Fruit fly (Drosophila melanogaster) whole organism, embryonic: Measurements from ENCODE around the gene Tet.

Source experiments
- ATbp ChIP-seq: fragments of 200-800 bp; sonication (Bioruptor generic); optimal IDR thresholded peaks from 2 replicates; lab custom pipeline; 2017; ENCODE audit warnings: missing biosample characterization, mild to moderate bottlenecking, missing genetic modification characterization, missing genetic modification reagents
- Adf1 ChIP-seq: fragments of 200-800 bp; sonication (Bioruptor generic); IDR thresholded peaks from 2 replicates; pipeline ENCODE4 v1.3.6; 2022; ENCODE audit warnings: missing biosample characterization, missing genetic modification characterization
- Awh ChIP-seq: fragments of 200-800 bp; sonication (Bioruptor generic); IDR thresholded peaks from 2 replicates; pipeline ENCODE4, ENCODE4 v1.3.6; 2022; ENCODE audit warnings: missing biosample characterization, missing genetic modification characterization
- CG10267 ChIP-seq: fragments of 200-800 bp; sonication (Bioruptor generic); optimal IDR thresholded peaks from 2 replicates; lab custom pipeline; 2018; ENCODE audit warnings: missing biosample characterization, mild to moderate bottlenecking, missing genetic modification characterization, moderate library complexity
- CG10565 ChIP-seq: fragments of 200-800 bp; sonication (Bioruptor generic); optimal IDR thresholded peaks from 3 replicates; lab custom pipeline; 2016; ENCODE audit warnings: missing biosample characterization, mild to moderate bottlenecking, missing genetic modification characterization
- CG11695 ChIP-seq: fragments of 200-800 bp; sonication (Bioruptor generic); IDR thresholded peaks from 3 replicates; pipeline ENCODE4 v1.3.6; 2022; ENCODE audit warnings: missing biosample characterization, missing genetic modification characterization
- CG12391 ChIP-seq: fragments of 200-800 bp; sonication (Bioruptor generic); optimal IDR thresholded peaks from 3 replicates; lab custom pipeline; 2018; ENCODE audit warnings: missing biosample characterization, mild to moderate bottlenecking, missing genetic modification characterization, moderate library complexity
- CG12744 ChIP-seq: fragments of 200-800 bp; sonication (Bioruptor generic); optimal IDR thresholded peaks from 2 replicates; lab custom pipeline; 2016; ENCODE audit warnings: missing biosample characterization, missing genetic modification characterization
- CG12769 ChIP-seq: fragments of 200-800 bp; sonication (Bioruptor generic); optimal IDR thresholded peaks from 2 replicates; lab custom pipeline; 2019; ENCODE audit warnings: missing biosample characterization, mild to moderate bottlenecking, missing genetic modification characterization, moderate library complexity
- CG14965 ChIP-seq: fragments of 200-800 bp; sonication (Bioruptor generic); optimal IDR thresholded peaks from 2 replicates; lab custom pipeline; 2016; ENCODE audit warnings: missing biosample characterization, missing genetic modification characterization, borderline replicate concordance
- CG17802 ChIP-seq: fragments of 200-800 bp; sonication (Bioruptor generic); optimal IDR thresholded peaks from 2 replicates; lab custom pipeline; 2018; ENCODE audit warnings: missing biosample characterization, mild to moderate bottlenecking, missing genetic modification characterization, moderate library complexity
- CG18599 ChIP-seq: fragments of 200-800 bp; sonication (Bioruptor generic); optimal IDR thresholded peaks from 3 replicates; lab custom pipeline; 2017; ENCODE audit warnings: missing biosample characterization, missing genetic modification characterization, mild to moderate bottlenecking, moderate library complexity, missing genetic modification reagents
- CG2678 ChIP-seq: fragments of 200-800 bp; sonication (Bioruptor generic); optimal IDR thresholded peaks from 3 replicates; lab custom pipeline; 2019; ENCODE audit warnings: missing biosample characterization, mild to moderate bottlenecking, missing genetic modification characterization, moderate library complexity
- CG2889 ChIP-seq: fragments of 200-800 bp; sonication (Bioruptor generic); IDR thresholded peaks from 3 replicates; pipeline ENCODE4 v1.3.6; 2022; ENCODE audit warnings: missing biosample characterization, missing genetic modification characterization
- CG3065 ChIP-seq: fragments of 200-800 bp; sonication (Bioruptor generic); optimal IDR thresholded peaks from 2 replicates; lab custom pipeline; 2016; ENCODE audit warnings: missing biosample characterization, missing genetic modification characterization
- CG9727 ChIP-seq: fragments of 200-800 bp; sonication (Bioruptor generic); optimal IDR thresholded peaks from 3 replicates; lab custom pipeline; 2017; ENCODE audit warnings: missing biosample characterization, mild to moderate bottlenecking, missing genetic modification characterization
- CTCF ChIP-seq: fragments of 200-800 bp; sonication (Bioruptor generic); optimal IDR thresholded peaks from 2 replicates; lab custom pipeline; 2017; ENCODE audit warnings: missing biosample characterization, mild to moderate bottlenecking, missing genetic modification characterization, moderate library complexity
- CrebB ChIP-seq: fragments of 200-800 bp; sonication (Bioruptor generic); optimal IDR thresholded peaks from 3 replicates; lab custom pipeline; 2018; ENCODE audit warnings: missing biosample characterization, mild to moderate bottlenecking, missing genetic modification characterization
- Dek ChIP-seq: fragments of 200-800 bp; sonication (Bioruptor generic); optimal IDR thresholded peaks from 3 replicates; lab custom pipeline; 2019; ENCODE audit warnings: missing biosample characterization, mild to moderate bottlenecking, missing genetic modification characterization, moderate library complexity
- Elba2 ChIP-seq: fragments of 200-800 bp; sonication (Bioruptor generic); optimal IDR thresholded peaks from 3 replicates; lab custom pipeline; 2016; ENCODE audit warnings: missing biosample characterization, missing genetic modification characterization
- Lpt ChIP-seq: fragments of >200 bp; optimal IDR thresholded peaks from 2 replicates; lab custom pipeline; 2018; ENCODE audit warnings: missing biosample characterization, missing genetic modification characterization
- MBD-R2 ChIP-seq: fragments of 200-800 bp; sonication (Bioruptor generic); IDR thresholded peaks from 2 replicates; pipeline ENCODE4 v1.3.6; 2022; ENCODE audit warnings: missing biosample characterization, missing genetic modification characterization
- Meics ChIP-seq: fragments of 200-800 bp; sonication (Bioruptor generic); optimal IDR thresholded peaks from 2 replicates; lab custom pipeline; 2017; ENCODE audit warnings: missing biosample characterization, mild to moderate bottlenecking, missing genetic modification characterization
- Oaz ChIP-seq: fragments of 200-800 bp; sonication (Bioruptor generic); IDR thresholded peaks from 2 replicates; pipeline ENCODE4 v1.3.6; 2022; ENCODE audit warnings: missing biosample characterization, missing genetic modification characterization
- Sry-β ChIP-seq: fragments of 200-800 bp; sonication (Bioruptor generic); optimal IDR thresholded peaks from 2 replicates; lab custom pipeline; 2018; ENCODE audit warnings: missing biosample characterization, mild to moderate bottlenecking, missing genetic modification characterization, moderate library complexity
- Stat92E ChIP-seq, 3 experiments: fragments of >200 bp in 2 of 3; fragments of 200-800 bp in 1 of 3; sonication (Bioruptor generic) in 1 of 3; optimal IDR thresholded peaks; 2 replicates each; lab custom pipeline; 2017 to 2019; ENCODE audit warnings: missing biosample characterization in 3 of 3, missing genetic modification characterization in 3 of 3, mild to moderate bottlenecking in 1 of 3, moderate library complexity in 1 of 3
- TFAM ChIP-seq: fragments of 200-800 bp; sonication (Bioruptor generic); optimal IDR thresholded peaks from 2 replicates; lab custom pipeline; 2017; ENCODE audit warnings: missing biosample characterization, missing genetic modification characterization, inconsistent platforms
- Vsx1 ChIP-seq: fragments of 200-800 bp; sonication (Bioruptor generic); optimal IDR thresholded peaks from 2 replicates; lab custom pipeline; 2017; ENCODE audit warnings: missing biosample characterization, mild to moderate bottlenecking, missing genetic modification characterization, missing genetic modification reagents
- YL-1 ChIP-seq: fragments of 200-800 bp; sonication (Bioruptor generic); optimal IDR thresholded peaks from 3 replicates; lab custom pipeline; 2017; ENCODE audit warnings: missing biosample characterization, mild to moderate bottlenecking, missing genetic modification characterization
- bowl ChIP-seq: fragments of 200-800 bp; sonication (Bioruptor generic); IDR thresholded peaks from 2 replicates; pipeline ENCODE4 v1.3.6; 2022; ENCODE audit warnings: missing biosample characterization, missing genetic modification characterization
- cato ChIP-seq: fragments of 200-800 bp; sonication (Bioruptor generic); optimal IDR thresholded peaks from 2 replicates; lab custom pipeline; 2016; ENCODE audit warnings: missing biosample characterization, missing genetic modification characterization, borderline replicate concordance
- chinmo ChIP-seq: fragments of 200-800 bp; sonication (Bioruptor generic); IDR thresholded peaks from 4 replicates; pipeline ENCODE4 v1.3.6; 2022; ENCODE audit warnings: missing biosample characterization, missing genetic modification characterization; ENCODE audit not compliant: partially characterized antibody
- crc ChIP-seq: fragments of 200-800 bp; sonication (Bioruptor generic); optimal IDR thresholded peaks from 2 replicates; lab custom pipeline; 2016; ENCODE audit warnings: missing biosample characterization, missing genetic modification characterization
- exex ChIP-seq: fragments of 200-800 bp; sonication (Bioruptor generic); optimal IDR thresholded peaks from 4 replicates; lab custom pipeline; 2018; ENCODE audit warnings: missing biosample characterization, mild to moderate bottlenecking, missing genetic modification characterization, moderate library complexity
- fu2 ChIP-seq: fragments of 200-800 bp; sonication (Bioruptor generic); optimal IDR thresholded peaks from 2 replicates; lab custom pipeline; 2016; ENCODE audit warnings: missing biosample characterization, missing genetic modification characterization
- gem ChIP-seq: fragments of 200-800 bp; sonication (Bioruptor generic); optimal IDR thresholded peaks from 2 replicates; lab custom pipeline; 2019; ENCODE audit warnings: missing biosample characterization, mild to moderate bottlenecking, missing genetic modification characterization, moderate library complexity
- gsb ChIP-seq: fragments of 200-800 bp; sonication (Bioruptor generic); IDR thresholded peaks from 2 replicates; pipeline ENCODE4 v1.3.6; 2022; ENCODE audit warnings: missing biosample characterization, missing genetic modification characterization
- hth ChIP-seq: fragments of >200 bp; optimal IDR thresholded peaks from 2 replicates; lab custom pipeline; 2017; ENCODE audit warnings: inconsistent platforms
- inv ChIP-seq: fragments of 200-800 bp; sonication (Bioruptor generic); IDR thresholded peaks from 2 replicates; pipeline ENCODE4 v1.3.6; 2022; ENCODE audit warnings: missing biosample characterization, missing genetic modification characterization; ENCODE audit not compliant: partially characterized antibody
- jumu ChIP-seq: fragments of 200-800 bp; sonication (Bioruptor generic); optimal IDR thresholded peaks from 3 replicates; lab custom pipeline; 2016; ENCODE audit warnings: missing biosample characterization, missing genetic modification characterization
- kay ChIP-seq: fragments of 200-800 bp; sonication (Bioruptor generic); optimal IDR thresholded peaks from 2 replicates; lab custom pipeline; 2016; ENCODE audit warnings: missing biosample characterization, missing genetic modification characterization
- ken ChIP-seq: fragments of 200-800 bp; sonication (Bioruptor generic); IDR thresholded peaks from 3 replicates; pipeline ENCODE4 v1.3.6; 2022; ENCODE audit warnings: missing biosample characterization, missing genetic modification characterization
- knrl ChIP-seq: fragments of 200-800 bp; sonication (Bioruptor generic); IDR thresholded peaks from 3 replicates; pipeline ENCODE4 v1.3.6; 2022; ENCODE audit warnings: missing biosample characterization, missing genetic modification characterization; ENCODE audit not compliant: partially characterized antibody
- mirr ChIP-seq: fragments of 200-800 bp; sonication (Bioruptor generic); optimal IDR thresholded peaks from 3 replicates; lab custom pipeline; 2018; ENCODE audit warnings: missing biosample characterization, mild to moderate bottlenecking, missing genetic modification characterization
- pum ChIP-seq: fragments of 200-800 bp; sonication (Bioruptor generic); optimal IDR thresholded peaks from 2 replicates; lab custom pipeline; 2016; ENCODE audit warnings: missing biosample characterization, missing genetic modification characterization
- sug ChIP-seq: fragments of 200-800 bp; optimal IDR thresholded peaks from 2 replicates; lab custom pipeline; 2019; ENCODE audit warnings: missing biosample characterization, mild to moderate bottlenecking, missing genetic modification characterization, moderate library complexity
- tap ChIP-seq: fragments of 200-800 bp; optimal IDR thresholded peaks from 3 replicates; lab custom pipeline; 2019; ENCODE audit warnings: missing biosample characterization, mild to moderate bottlenecking, missing genetic modification characterization, moderate library complexity
- tna ChIP-seq: fragments of 200-800 bp; sonication (Bioruptor generic); IDR thresholded peaks from 2 replicates; pipeline ENCODE4 v1.3.6; 2022; ENCODE audit warnings: missing biosample characterization, missing genetic modification characterization; ENCODE audit not compliant: partially characterized antibody
- toy ChIP-seq: fragments of 200-800 bp; sonication (Bioruptor generic); IDR thresholded peaks from 2 replicates; pipeline ENCODE4 v1.3.6; 2022; ENCODE audit warnings: missing biosample characterization, missing genetic modification characterization
- trem ChIP-seq: fragments of 200-800 bp; optimal IDR thresholded peaks from 3 replicates; lab custom pipeline; 2019; ENCODE audit warnings: missing biosample characterization, mild to moderate bottlenecking, missing genetic modification characterization, moderate library complexity

The Tet gene

DNA sequence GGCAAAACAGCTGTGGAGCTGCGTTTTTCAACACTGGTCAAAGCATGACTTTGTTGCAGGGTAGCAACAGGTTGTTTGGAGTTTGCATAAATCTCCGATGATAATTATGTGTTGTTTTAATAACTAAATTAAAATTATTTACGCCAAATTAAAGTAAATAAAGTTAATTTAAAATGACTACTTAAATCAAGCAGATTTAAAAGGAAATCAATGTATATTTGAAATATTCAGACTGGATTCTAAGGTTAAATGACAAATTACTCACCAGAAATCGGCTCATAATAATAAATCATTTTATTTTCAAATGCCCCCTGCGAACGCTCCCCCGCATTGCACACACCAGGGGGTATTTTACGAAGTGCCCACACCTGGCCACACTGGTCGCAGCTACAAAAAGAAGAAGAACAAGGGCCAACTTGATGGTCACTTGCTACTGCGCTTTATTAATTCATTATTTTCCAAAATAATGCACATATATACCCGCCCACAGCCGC, 104.9 kb downstream of the Tet start, which contains the start of the genes CG12093 and Atg2 (continued):
- peak; percentile 96 for TF ChIP-seq CG10267 (tag; lab: Kevin White, UChicago)
- TF ChIP-seq YL-1 (GFP tag; lab: Kevin White, UChicago), result peak; percentile 71
- peak; percentile 81 for TF ChIP-seq CG3065 (GFP tag; lab: Kevin White, UChicago)
- peak; percentile 90 for TF ChIP-seq Meics
- TF ChIP-seq toy (GFP tag; lab: Robert Waterston, UW), result peak; percentile 88
- TF ChIP-seq sug (tag; lab: Kevin White, UChicago), result peak; percentile 100
- TF ChIP-seq Oaz (GFP tag; lab: Robert Waterston, UW), result peak; percentile 94
- peak; percentile 84 for TF ChIP-seq ATbp
- TF ChIP-seq MBD-R2 (GFP tag; lab: Robert Waterston, UW), result peak; percentile 61
- no peak for TF ChIP-seq chinmo (GFP tag; lab: Robert Waterston, UW)
- peak; percentile 84 for TF ChIP-seq Vsx1 (GFP tag; lab: Kevin White, UChicago)
- peak; percentile 92 for TF ChIP-seq CG11695 (GFP tag; lab: Robert Waterston, UW)
- peak; percentile 94 for TF ChIP-seq ken (GFP tag; lab: Robert Waterston, UW)
- peak; percentile 47 for TF ChIP-seq Elba2 (GFP tag; lab: Kevin White, UChicago)
- peak; percentile 85 for TF ChIP-seq kay
- TF ChIP-seq trem (tag; lab: Kevin White, UChicago), result peak; percentile 80
- no peak for TF ChIP-seq Lpt (GFP tag; lab: Kevin White, UChicago)
- TF ChIP-seq CG12769, result no peak
- TF ChIP-seq hth (lab: Kevin White, UChicago), result no peak
- TF ChIP-seq jumu (GFP tag; lab: Kevin White, UChicago), result peak; percentile 73
- peak; percentile 92 for TF ChIP-seq CG2678 (tag; lab: Kevin White, UChicago)
- peak; percentile 56 for TF ChIP-seq CG12744 (GFP tag; lab: Kevin White, UChicago)
- TF ChIP-seq CrebB (tag; lab: Kevin White, UChicago), result peak; percentile 85
- no peak for TF ChIP-seq CG14965 (GFP tag; lab: Kevin White, UChicago)
- peak; percentile 92 for TF ChIP-seq Awh
- peak; percentile 61; the same call in 1 of the 2 replicates for TF ChIP-seq bowl
- TF ChIP-seq CG2889 (GFP tag; lab: Robert Waterston, UW), result peak; percentile 85
- peak; percentile 96 for TF ChIP-seq CG12391 (tag; lab: Kevin White, UChicago)
- no peak for TF ChIP-seq Stat92E (GFP tag; optimal IDR thresholded peaks at IDR 0.05; lab: Kevin White, UChicago)
- TF ChIP-seq crc (GFP tag; lab: Kevin White, UChicago), result peak; percentile 58
- TF ChIP-seq Dek (tag; lab: Kevin White, UChicago), result peak; percentile 95
- no peak for TF ChIP-seq Sry-β (GFP tag; lab: Kevin White, UChicago)
- TF ChIP-seq fu2 (GFP tag; lab: Kevin White, UChicago), result peak; percentile 78
- peak; percentile 51 for TF ChIP-seq CG17802 (tag; lab: Kevin White, UChicago)
- TF ChIP-seq gsb (GFP tag; lab: Robert Waterston, UW), result peak; percentile 90
- TF ChIP-seq mirr (GFP tag; lab: Kevin White, UChicago), result peak; percentile 62
- TF ChIP-seq gem (tag; lab: Kevin White, UChicago), result peak; percentile 97
- TF ChIP-seq CG9727 (GFP tag; lab: Kevin White, UChicago), result peak; percentile 92
- TF ChIP-seq Adf1 (GFP tag; lab: Robert Waterston, UW), result peak; percentile 75
- TF ChIP-seq CG18599, result peak; percentile 92
- TF ChIP-seq tna (GFP tag; lab: Robert Waterston, UW), result no peak
- TF ChIP-seq pum (GFP tag; lab: Kevin White, UChicago), result peak; percentile 83
- peak; percentile 45 for TF ChIP-seq TFAM (GFP tag; lab: Kevin White, UChicago)
- TF ChIP-seq inv (GFP tag; lab: Robert Waterston, UW), result no peak
- TF ChIP-seq CG10565, result peak; percentile 50
- peak; percentile 89 for TF ChIP-seq cato (GFP tag; lab: Kevin White, UChicago)
- peak; percentile 83 for TF ChIP-seq tap (tag; lab: Kevin White, UChicago)
- 0 out of 3 replicates have a peak, but pooled peaks have one; percentile 34 for TF ChIP-seq knrl
- peak; percentile 74 for TF ChIP-seq exex (tag; lab: Kevin White, UChicago)
- TF ChIP-seq CTCF (GFP tag; lab: Kevin White, UChicago), result peak; percentile 40
